Worm (Caenorhabditis elegans): ENCODE data around the gene T03G6.1.

Gene T03G6.1

DNA sequence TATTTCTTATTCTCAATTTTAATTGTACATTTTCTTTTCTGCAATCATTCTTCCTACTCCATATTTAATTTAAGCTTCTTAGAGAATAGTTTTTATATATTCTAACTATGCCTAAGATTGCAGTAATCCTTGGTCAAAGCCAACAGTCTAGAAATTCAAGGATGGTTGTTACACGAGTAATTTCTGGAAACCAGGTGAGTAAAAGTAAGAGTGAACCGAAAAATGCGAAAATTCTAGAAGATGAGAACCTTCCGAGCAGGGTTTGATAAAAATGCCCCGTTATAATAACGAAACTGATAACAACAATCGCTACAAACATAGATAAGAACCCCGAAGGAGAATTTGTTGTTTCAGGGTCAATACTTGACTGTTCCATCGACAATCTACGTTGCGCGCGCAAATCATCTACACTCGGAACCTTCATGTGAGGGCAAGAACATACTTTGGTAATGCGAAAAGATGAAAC is 42.7 kb upstream of the T03G6.1 start, which contains the start of gene F52H2.15:
F52H2.15 (plus strand) TSS at position 51 of the 466 bp plus-strand sequence.
- peak; percentile 15 for TF ChIP-seq skn-1 (tag; optimal IDR thresholded peaks at IDR 0.05)
- TF ChIP-seq mep-1 (tag; optimal IDR thresholded peaks at IDR 0.05): no peak
- TF ChIP-seq nhr-84 (tag; optimal IDR thresholded peaks at IDR 0.05): no peak
- TF ChIP-seq blmp-1 (tag; optimal IDR thresholded peaks at IDR 0.05): peak; percentile 34
- TF ChIP-seq mdl-1 (tag; optimal IDR thresholded peaks at IDR 0.05): peak in 1 of 2 experiments; percentile 7
- peak; percentile 59 for TF ChIP-seq elt-2 (tag; optimal IDR thresholded peaks at IDR 0.05)
- TF ChIP-seq unc-98 (GFP tag; IDR thresholded peaks at IDR 0.05): no peak
- TF ChIP-seq nhr-85 (tag): peak; percentile 35
- TF ChIP-seq elt-3 (tag; optimal IDR thresholded peaks at IDR 0.05): peak in 1 of 6 experiments; percentile 45
- no peak for TF ChIP-seq efl-1 (optimal IDR thresholded peaks at IDR 0.05)
- no peak for TF ChIP-seq efl-1 (GFP tag; optimal IDR thresholded peaks at IDR 0.05 in 1 of 2)
- TF ChIP-seq alr-1 (tag; optimal IDR thresholded peaks at IDR 0.05; ENCODE audit: borderline replicate concordance): no peak
- peak in 1 of 2 experiments; percentile 13 for TF ChIP-seq lin-35 (GFP tag; optimal IDR thresholded peaks at IDR 0.05)
- peak; percentile 63 for TF ChIP-seq lin-14 (GFP tag; optimal IDR thresholded peaks at IDR 0.05)
- no peak for TF ChIP-seq nhr-237 (tag; optimal IDR thresholded peaks at IDR 0.05)
- no peak for TF ChIP-seq hlh-17 (GFP tag; optimal IDR thresholded peaks at IDR 0.05; ENCODE audit: borderline replicate concordance)

DNA sequence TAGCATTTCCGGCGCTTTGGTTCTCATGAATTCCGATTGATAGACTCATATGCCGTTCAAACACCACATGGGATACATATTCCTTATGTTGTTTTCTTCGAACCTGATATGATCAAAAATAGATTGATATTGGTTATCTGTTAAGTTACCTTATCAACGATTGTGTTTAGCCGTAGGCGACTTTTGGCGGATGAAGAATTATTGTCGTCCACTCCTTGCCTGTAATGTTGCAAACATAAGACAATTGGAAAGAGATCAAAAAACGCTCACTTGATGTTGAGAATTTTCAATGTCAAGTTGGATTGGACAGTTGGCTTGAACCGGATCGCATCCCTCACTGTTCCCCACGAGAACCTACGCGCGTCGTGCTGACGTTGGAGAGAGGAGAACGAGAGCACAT is 40.3 kb upstream of the T03G6.1 start:
- TF ChIP-seq elt-3 (tag; optimal IDR thresholded peaks at IDR 0.05): peak in 5 of 6 experiments; percentile 62 to 93 (median 68)
- TF ChIP-seq mep-1 (tag; optimal IDR thresholded peaks at IDR 0.05): peak; percentile 19
- peak; percentile 25 for TF ChIP-seq nhr-71 (tag; optimal IDR thresholded peaks at IDR 0.05)
- peak; percentile 63 for TF ChIP-seq lin-14 (GFP tag; optimal IDR thresholded peaks at IDR 0.05)
- TF ChIP-seq blmp-1 (tag; optimal IDR thresholded peaks at IDR 0.05): peak; percentile 28
- no peak for TF ChIP-seq C34B4.2 (tag; optimal IDR thresholded peaks at IDR 0.05)
- peak; percentile 53 for TF ChIP-seq nhr-19 (GFP tag; conservative IDR thresholded peaks at IDR 0.05)
- no peak for TF ChIP-seq grh-1 (GFP tag; IDR thresholded peaks at IDR 0.05)
- peak; percentile 26 for TF ChIP-seq nhr-20 (tag; optimal IDR thresholded peaks at IDR 0.05)
- no peak for TF ChIP-seq ceh-90 (tag; optimal IDR thresholded peaks at IDR 0.05)
- no peak for TF ChIP-seq lin-13 (GFP tag; optimal IDR thresholded peaks at IDR 0.05)
- peak; percentile 30 for TF ChIP-seq snu-23 (GFP tag; optimal IDR thresholded peaks at IDR 0.05)
- TF ChIP-seq ets-5 (GFP tag; IDR thresholded peaks at IDR 0.05): no peak

DNA sequence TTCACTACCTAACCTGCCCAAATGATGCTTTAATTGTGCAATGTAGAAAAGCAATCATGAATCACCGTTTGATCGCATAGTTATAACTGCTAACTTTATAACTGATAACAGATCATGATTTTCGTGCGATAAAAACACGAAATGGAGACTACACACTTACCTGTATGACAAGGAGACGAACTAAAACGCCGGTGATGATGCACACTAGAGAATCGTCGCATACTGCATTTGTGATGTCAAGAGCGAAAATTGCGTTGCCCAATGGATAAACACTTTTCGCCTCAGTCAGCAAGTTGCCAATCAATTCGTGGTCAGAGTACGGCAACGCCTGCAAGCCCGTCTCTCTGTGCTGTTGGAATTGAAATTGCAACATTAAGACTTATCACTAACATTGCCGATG is 39.0 kb upstream of the T03G6.1 start:
- TF ChIP-seq lin-14 (GFP tag; optimal IDR thresholded peaks at IDR 0.05) (peak; percentile 60), efl-3 (GFP tag; optimal IDR thresholded peaks at IDR 0.05) (no peak), ceh-82 (tag; optimal IDR thresholded peaks at IDR 0.05) (no peak), unc-130 (tag; optimal IDR thresholded peaks at IDR 0.05) (peak; percentile 14), isw-1 (GFP tag; IDR thresholded peaks at IDR 0.05) (no peak), nhr-71 (tag; optimal IDR thresholded peaks at IDR 0.05) (peak; percentile 35), rnt-1 (tag; optimal IDR thresholded peaks at IDR 0.05) (no peak), nhr-12 (tag; optimal IDR thresholded peaks at IDR 0.05) (no peak), nhr-20 (tag; optimal IDR thresholded peaks at IDR 0.05) (peak; percentile 62), lsy-2 (tag; optimal IDR thresholded peaks at IDR 0.05) (no peak), ceh-63 (GFP tag; optimal IDR thresholded peaks at IDR 0.05) (no peak), tlp-1 (tag; optimal IDR thresholded peaks at IDR 0.05) (no peak), nhr-85 (tag) (peak; percentile 48), snu-23 (GFP tag; optimal IDR thresholded peaks at IDR 0.05) (peak; percentile 15), vab-15 (tag; optimal IDR thresholded peaks at IDR 0.05) (no peak), C34B4.2 (tag; optimal IDR thresholded peaks at IDR 0.05) (no peak), lin-35 (GFP tag; optimal IDR thresholded peaks at IDR 0.05) (peak in 1 of 2 experiments; percentile 30), elt-2 (tag; optimal IDR thresholded peaks at IDR 0.05) (peak; percentile 91), nhr-19 (GFP tag; conservative IDR thresholded peaks at IDR 0.05) (no peak; the same call in 1 of the 2 replicates), pqm-1 (tag; optimal IDR thresholded peaks at IDR 0.05) (peak; percentile 42), ces-1 (GFP tag; optimal IDR thresholded peaks at IDR 0.05) (no peak), nhr-90 (tag; optimal IDR thresholded peaks at IDR 0.05; ENCODE audit: poor library complexity) (peak; percentile 18), unc-62 (GFP tag; optimal IDR thresholded peaks at IDR 0.05) (no peak)
